Fruit fly (Drosophila melanogaster) whole organism, pupa: ENCODE results near the gene CG9555.

Experiments
- CG10348 ChIP-seq: fragments of 200-800 bp; sonication (Bioruptor generic); IDR thresholded peaks from 2 replicates; pipeline ENCODE4 v1.3.6; 2022; ENCODE audit warnings: missing biosample characterization, missing genetic modification characterization
- CG12605 ChIP-seq: fragments of 200-800 bp; sonication (Bioruptor generic); IDR thresholded peaks from 2 replicates; pipeline ENCODE4 v1.3.6; 2022; ENCODE audit warnings: missing biosample characterization, missing genetic modification characterization
- CG13204 ChIP-seq: fragments of 200-800 bp; sonication (Bioruptor generic); optimal IDR thresholded peaks from 2 replicates; lab custom pipeline; 2018; ENCODE audit warnings: missing biosample characterization, mild to moderate bottlenecking, missing genetic modification characterization, moderate library complexity
- CG14655 ChIP-seq: fragments of 200-800 bp; sonication (Bioruptor generic); optimal IDR thresholded peaks from 3 replicates; lab custom pipeline; 2017; ENCODE audit warnings: mild to moderate bottlenecking, missing biosample characterization, missing genetic modification reagents, missing genetic modification characterization
- CG15710 ChIP-seq: fragments of 200-800 bp; sonication (Bioruptor generic); optimal IDR thresholded peaks from 2 replicates; lab custom pipeline; 2018; ENCODE audit warnings: missing biosample characterization, mild to moderate bottlenecking, missing genetic modification characterization, moderate library complexity
- CG17806 ChIP-seq: fragments of 200-800 bp; sonication (Bioruptor generic); optimal IDR thresholded peaks from 2 replicates; lab custom pipeline; 2018; ENCODE audit warnings: missing biosample characterization, mild to moderate bottlenecking, missing genetic modification characterization, moderate library complexity
- CG32121 ChIP-seq: fragments of 200-800 bp; sonication (Bioruptor generic); IDR thresholded peaks from 2 replicates; pipeline ENCODE4 v1.3.6; 2022; ENCODE audit warnings: missing biosample characterization, missing genetic modification characterization
- CG34367 ChIP-seq: fragments of 200-800 bp; sonication (Bioruptor generic); optimal IDR thresholded peaks from 2 replicates; lab custom pipeline; 2018; ENCODE audit warnings: missing biosample characterization, mild to moderate bottlenecking, missing genetic modification characterization
- CG4496 ChIP-seq: fragments of 200-800 bp; sonication (Bioruptor generic); IDR thresholded peaks from 3 replicates; pipeline ENCODE4 v1.3.6; 2022; ENCODE audit warnings: missing biosample characterization, missing genetic modification characterization
- CG8159 ChIP-seq: fragments of 200-800 bp; sonication (Bioruptor generic); optimal IDR thresholded peaks from 3 replicates; lab custom pipeline; 2018; ENCODE audit warnings: missing biosample characterization, mild to moderate bottlenecking, missing genetic modification characterization, moderate library complexity
- CG8301 ChIP-seq: fragments of 200-800 bp; sonication (Bioruptor generic); optimal IDR thresholded peaks from 2 replicates; lab custom pipeline; 2018; ENCODE audit warnings: missing biosample characterization, mild to moderate bottlenecking, missing genetic modification characterization
- CG9948 ChIP-seq: fragments of 200-800 bp; sonication (Bioruptor generic); optimal IDR thresholded peaks from 2 replicates; lab custom pipeline; 2018; ENCODE audit warnings: missing biosample characterization, mild to moderate bottlenecking, missing genetic modification characterization, moderate library complexity
- D1 ChIP-seq: fragments of 200-800 bp; sonication (Bioruptor generic); optimal IDR thresholded peaks from 2 replicates; lab custom pipeline; 2018; ENCODE audit warnings: missing biosample characterization, mild to moderate bottlenecking, missing genetic modification characterization, moderate library complexity
- EcR ChIP-seq: fragments of 200-800 bp; sonication (Bioruptor generic); optimal IDR thresholded peaks from 3 replicates; lab custom pipeline; 2019; ENCODE audit warnings: missing biosample characterization, missing genetic modification characterization, mild to moderate bottlenecking, moderate library complexity, missing genetic modification reagents
- Ets98B ChIP-seq: fragments of 200-800 bp; sonication (Bioruptor generic); IDR thresholded peaks from 2 replicates; pipeline ENCODE4 v1.3.6; 2022; ENCODE audit warnings: missing biosample characterization, missing genetic modification characterization
- Pif1A ChIP-seq: fragments of 200-800 bp; sonication (Bioruptor generic); optimal IDR thresholded peaks from 3 replicates; lab custom pipeline; 2016; ENCODE audit warnings: missing biosample characterization, missing genetic modification characterization
- Pif1B ChIP-seq: fragments of 200-800 bp; sonication (Bioruptor generic); optimal IDR thresholded peaks from 3 replicates; lab custom pipeline; 2016; ENCODE audit warnings: missing biosample characterization, missing genetic modification characterization
- Snoo ChIP-seq: fragments of 200-800 bp; sonication (Bioruptor generic); optimal IDR thresholded peaks from 3 replicates; lab custom pipeline; 2017; ENCODE audit warnings: missing biosample characterization, mild to moderate bottlenecking, missing genetic modification characterization, inconsistent platforms
- fd96Ca ChIP-seq: fragments of 200-800 bp; sonication (Bioruptor generic); IDR thresholded peaks from 3 replicates; pipeline ENCODE4 v1.3.6; 2022; ENCODE audit warnings: missing biosample characterization, missing genetic modification characterization
- gl ChIP-seq: fragments of 200-800 bp; sonication (Bioruptor generic); optimal IDR thresholded peaks from 2 replicates; lab custom pipeline; 2018; ENCODE audit warnings: missing biosample characterization, mild to moderate bottlenecking, missing genetic modification characterization
- rn ChIP-seq: fragments of 200-800 bp; sonication (Bioruptor generic); IDR thresholded peaks from 2 replicates; pipeline ENCODE4 v1.3.6; 2022; ENCODE audit warnings: missing biosample characterization, missing genetic modification characterization

Gene CG9555

DNA sequence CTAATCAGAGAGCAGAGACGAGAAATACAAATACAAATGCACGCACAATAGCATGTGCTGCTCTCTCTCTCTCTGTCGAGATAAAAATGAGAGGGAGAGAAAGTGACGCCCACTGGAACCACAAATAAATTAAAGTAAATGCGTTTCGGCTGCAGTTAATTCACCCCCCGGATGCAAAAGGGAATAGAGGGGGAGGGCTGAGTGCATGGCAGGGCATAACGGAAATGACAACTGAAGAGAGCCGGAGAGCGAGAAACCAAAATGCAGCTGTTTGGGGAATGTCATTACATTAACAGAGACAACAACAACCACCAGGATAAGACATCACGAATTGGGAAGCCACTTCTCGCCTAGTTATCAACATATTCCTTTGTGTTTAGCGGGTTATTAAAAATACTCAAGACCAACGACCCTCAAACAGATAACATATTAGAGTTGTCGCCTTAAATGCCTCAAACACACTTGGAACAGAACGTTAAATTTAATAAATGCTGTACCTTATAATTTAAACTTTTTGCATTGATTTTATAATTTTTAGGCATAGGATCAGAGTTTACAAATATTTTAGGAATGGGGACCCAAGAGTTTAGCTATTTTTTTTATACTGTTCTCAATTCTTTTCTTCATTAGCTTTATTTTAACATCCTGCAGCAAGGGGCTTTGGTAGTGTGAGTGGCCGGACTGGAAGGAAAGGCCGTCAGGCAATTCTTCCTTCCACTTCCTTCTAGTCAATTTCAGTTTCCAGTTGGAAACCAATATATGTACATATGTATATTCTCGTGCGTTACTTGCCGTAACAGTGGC lies 41.4 kb upstream of the CG9555 start:
- TF ChIP-seq CG14655 (GFP tag; lab: Kevin White, UChicago) (peak; percentile 73), Pif1A (peak; percentile 65), CG32121 (GFP tag; lab: Robert Waterston, UW) (no peak), CG8301 (tag; lab: Kevin White, UChicago) (peak; percentile 26), CG9948 (tag; lab: Kevin White, UChicago) (peak; percentile 75), CG10348 (GFP tag; lab: Robert Waterston, UW) (no peak), D1 (tag; lab: Kevin White, UChicago) (peak; percentile 51), EcR (peak; percentile 67), CG4496 (GFP tag; lab: Robert Waterston, UW) (0 out of 3 replicates have a peak, but pooled peaks have one; percentile 51), CG15710 (tag; lab: Kevin White, UChicago) (peak; percentile 62), Snoo (tag; lab: Kevin White, UChicago) (peak; percentile 64), rn (GFP tag; lab: Robert Waterston, UW) (no peak), CG8159 (tag; lab: Kevin White, UChicago) (peak; percentile 80), CG34367 (tag; lab: Kevin White, UChicago) (peak; percentile 20), CG17806 (peak; percentile 62), fd96Ca (GFP tag; lab: Robert Waterston, UW) (no peak), Pif1B (GFP tag; lab: Kevin White, UChicago) (peak; percentile 50), CG13204 (GFP tag; lab: Kevin White, UChicago) (no peak), CG12605 (GFP tag; lab: Robert Waterston, UW) (peak; percentile 41; the same call in 1 of the 2 replicates), Ets98B (peak; percentile 27; the same call in 1 of the 2 replicates), gl (tag; lab: Kevin White, UChicago) (no peak)
- TF ChIP-seq, all 21 proteins: peak for 15

DNA sequence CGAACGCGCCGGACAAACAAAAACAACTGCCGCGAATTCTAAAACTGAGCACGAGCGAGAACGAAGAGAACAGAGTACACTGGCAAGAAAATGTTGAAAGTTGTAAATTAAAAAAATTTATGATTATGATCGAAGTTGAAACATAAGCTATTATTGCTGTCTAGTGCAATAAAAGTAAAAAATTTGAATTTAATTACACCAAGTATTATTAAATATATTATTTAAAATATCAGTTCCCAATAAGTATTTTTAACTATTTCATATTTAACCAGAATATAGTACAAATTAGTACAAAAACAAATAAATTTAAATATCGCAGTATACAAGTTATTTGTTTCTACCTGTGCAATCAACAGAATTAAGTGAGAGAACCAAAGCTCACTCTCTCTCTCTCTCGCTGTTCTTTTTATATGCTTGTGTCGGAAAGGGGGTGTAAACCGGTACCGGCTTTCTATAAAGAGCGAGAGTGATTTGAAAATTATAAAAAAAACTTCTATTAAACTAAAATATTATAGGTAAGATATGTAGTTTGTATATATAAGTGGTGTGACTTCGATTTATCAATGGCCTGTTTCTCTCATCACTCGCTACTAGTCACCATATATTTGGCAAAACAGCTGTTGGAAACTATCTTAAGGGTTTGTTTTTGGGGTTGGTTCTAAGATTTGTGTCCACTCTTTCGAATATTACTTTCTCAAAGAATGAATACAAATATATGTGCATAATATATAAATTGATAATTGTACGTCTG lies 40.2 kb upstream of the CG9555 start, which contains the start of gene C1GalTA:
Gene C1GalTA, minus strand, starts transcription at position 33 of the 751 bp plus-strand sequence.
- peak; percentile 97 for TF ChIP-seq Snoo (tag; lab: Kevin White, UChicago)
- peak; percentile 100 for TF ChIP-seq CG9948 (tag; lab: Kevin White, UChicago)
- TF ChIP-seq rn (GFP tag; lab: Robert Waterston, UW): peak; percentile 94
- peak; percentile 99 for TF ChIP-seq CG17806
- peak; percentile 95 for TF ChIP-seq CG12605 (GFP tag; lab: Robert Waterston, UW)
- TF ChIP-seq CG34367 (tag; lab: Kevin White, UChicago): peak; percentile 98
- TF ChIP-seq gl (tag; lab: Kevin White, UChicago): peak; percentile 92
- TF ChIP-seq Ets98B: peak; percentile 88
- peak; percentile 93 for TF ChIP-seq CG4496 (GFP tag; lab: Robert Waterston, UW)
- peak; percentile 92 for TF ChIP-seq CG13204 (GFP tag; lab: Kevin White, UChicago)
- peak; percentile 88; the same call in 1 of the 2 replicates for TF ChIP-seq CG10348 (GFP tag; lab: Robert Waterston, UW)
- TF ChIP-seq CG8159 (tag; lab: Kevin White, UChicago): peak; percentile 100
- peak; percentile 96 for TF ChIP-seq CG32121 (GFP tag; lab: Robert Waterston, UW)
- no peak for TF ChIP-seq fd96Ca (GFP tag; lab: Robert Waterston, UW)
- TF ChIP-seq Pif1A: peak; percentile 87
- peak; percentile 99 for TF ChIP-seq CG14655 (GFP tag; lab: Kevin White, UChicago)
- peak; percentile 100 for TF ChIP-seq D1 (tag; lab: Kevin White, UChicago)
- TF ChIP-seq CG8301 (tag; lab: Kevin White, UChicago): peak; percentile 99
- peak; percentile 93 for TF ChIP-seq Pif1B (GFP tag; lab: Kevin White, UChicago)
- TF ChIP-seq CG15710 (tag; lab: Kevin White, UChicago): peak; percentile 100
- TF ChIP-seq EcR: peak; percentile 72

DNA sequence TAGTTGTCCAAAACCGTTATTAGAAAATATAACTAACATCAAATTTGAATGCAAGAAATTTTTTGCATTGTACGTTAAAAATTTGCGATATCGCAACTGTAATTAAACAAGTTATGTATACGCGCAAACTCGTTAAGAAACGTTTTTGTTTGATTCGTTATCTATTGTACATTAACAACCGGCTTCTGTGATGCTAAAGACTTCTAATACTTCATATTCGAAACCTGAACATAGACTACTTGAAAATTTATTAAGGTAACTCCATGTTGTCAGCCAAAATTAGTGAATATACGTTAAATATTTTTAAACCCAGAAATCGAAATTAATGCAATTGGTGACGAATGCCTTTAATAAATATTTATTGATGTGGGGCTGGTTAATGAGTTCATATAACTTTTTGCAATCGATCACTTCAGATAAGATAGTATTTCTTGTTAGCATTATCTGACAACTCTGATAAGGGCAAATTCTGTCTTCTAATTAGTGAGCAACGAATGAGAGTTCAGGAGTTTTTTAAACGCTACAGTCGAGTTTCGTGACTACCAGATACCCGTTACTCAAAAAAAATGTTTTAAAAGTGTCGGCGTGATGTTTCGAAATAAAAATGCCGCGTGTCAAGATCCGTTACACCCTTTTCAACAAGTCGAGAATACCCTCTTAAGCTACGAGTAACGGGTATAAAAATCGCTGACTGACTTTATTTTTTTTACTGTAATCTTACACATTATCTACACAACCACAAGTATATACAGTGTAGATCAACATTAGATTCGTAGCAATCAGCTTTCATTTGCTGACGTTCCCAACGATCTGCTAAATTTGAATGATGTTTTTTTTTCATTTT lies 39.1 kb upstream of the CG9555 start:
- TF ChIP-seq gl (tag; lab: Kevin White, UChicago) (no peak), Snoo (tag; lab: Kevin White, UChicago) (no peak), Ets98B (peak; percentile 79), CG34367 (tag; lab: Kevin White, UChicago) (no peak), CG32121 (GFP tag; lab: Robert Waterston, UW) (peak; percentile 74), rn (GFP tag; lab: Robert Waterston, UW) (no peak), CG13204 (GFP tag; lab: Kevin White, UChicago) (no peak), CG12605 (GFP tag; lab: Robert Waterston, UW) (peak; percentile 67), CG4496 (GFP tag; lab: Robert Waterston, UW) (peak; percentile 78), D1 (tag; lab: Kevin White, UChicago) (peak; percentile 75), CG17806 (peak; percentile 41), CG15710 (tag; lab: Kevin White, UChicago) (peak; percentile 40), Pif1B (GFP tag; lab: Kevin White, UChicago) (peak; percentile 23), EcR (peak; percentile 29), CG9948 (tag; lab: Kevin White, UChicago) (peak; percentile 17), CG8301 (tag; lab: Kevin White, UChicago) (peak; percentile 52), CG10348 (GFP tag; lab: Robert Waterston, UW) (no peak), CG8159 (tag; lab: Kevin White, UChicago) (peak; percentile 36), fd96Ca (GFP tag; lab: Robert Waterston, UW) (no peak; the same call in 1 of the 3 replicates), Pif1A (peak; percentile 60), CG14655 (GFP tag; lab: Kevin White, UChicago) (peak; percentile 60)
